Fruit fly (Drosophila melanogaster) whole organism: ENCODE data around the gene E5.

Experiments
- CG8478 ChIP-seq: fragments of >200 bp; optimal IDR thresholded peaks from 2 replicates; lab custom pipeline; 2018; ENCODE audit warnings: inconsistent platforms
- Dll ChIP-seq: fragments of >200 bp; optimal IDR thresholded peaks from 2 replicates; lab custom pipeline; 2017
- EcR ChIP-seq, 2 experiments: fragments of >200 bp; optimal IDR thresholded peaks; 2 replicates each; lab custom pipeline; 2017; ENCODE audit warnings: missing biosample characterization in 2 of 2, missing genetic modification characterization in 2 of 2, missing genetic modification reagents in 2 of 2
- pan ChIP-seq: fragments of >200 bp; optimal IDR thresholded peaks from 2 replicates; lab custom pipeline; 2017
- psq ChIP-seq: fragments of >200 bp; optimal IDR thresholded peaks from 2 replicates; lab custom pipeline; 2017
- usp ChIP-seq: fragments of >200 bp; optimal IDR thresholded peaks from 2 replicates; lab custom pipeline; 2017; ENCODE audit warnings: missing biosample characterization, missing genetic modification characterization, mixed read lengths

The E5 gene

DNA sequence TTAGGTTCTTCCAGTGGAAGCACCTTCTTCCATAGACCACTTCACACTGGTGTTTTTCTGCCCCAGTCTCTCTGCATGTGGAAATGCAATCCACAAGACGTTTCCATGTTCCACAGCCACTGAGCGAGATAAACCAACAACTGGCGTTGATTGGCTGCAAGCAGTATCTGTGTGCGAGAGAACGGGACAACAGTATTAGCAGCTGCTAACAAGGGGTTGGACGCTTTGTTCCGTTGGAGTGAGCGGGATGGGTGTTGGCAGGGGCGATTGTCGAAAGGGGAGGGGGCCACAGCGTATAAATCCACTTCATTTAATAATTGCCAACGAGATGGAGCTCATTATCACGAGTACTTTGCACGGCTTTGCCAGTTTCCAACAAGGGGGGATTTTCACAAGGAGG is 2.4 kb upstream of the E5 start:
- TF ChIP-seq Dll (lab: Kevin White, UChicago) (no peak), EcR (GFP tag; optimal IDR thresholded peaks at IDR 0.05; lab: Kevin White, UChicago) (no peak), pan (lab: Kevin White, UChicago) (no peak), usp (no peak), psq (lab: Kevin White, UChicago) (no peak), CG8478 (lab: Kevin White, UChicago) (peak; percentile 78)

DNA sequence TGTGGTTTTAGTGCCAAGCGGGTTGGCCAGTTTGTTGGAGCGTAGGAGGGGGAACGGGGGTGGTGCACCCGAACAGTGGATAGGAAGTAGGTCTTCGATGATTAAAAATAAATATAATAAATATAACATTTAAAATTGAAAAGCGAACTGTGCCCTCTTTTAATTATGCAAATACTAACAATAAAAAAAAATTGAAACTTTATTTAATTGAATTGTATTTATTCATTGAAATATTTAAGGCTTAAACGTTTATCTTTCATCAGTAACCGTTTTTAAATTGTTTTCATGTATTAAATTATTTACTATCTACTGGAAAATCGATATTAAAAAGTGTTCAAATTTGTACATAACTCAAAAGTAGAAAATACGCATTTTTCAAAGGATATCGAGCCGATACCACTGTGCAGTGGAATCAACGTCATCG is 734 bp upstream of the E5 start:
- TF ChIP-seq usp (no peak), psq (lab: Kevin White, UChicago) (no peak), pan (lab: Kevin White, UChicago) (no peak), CG8478 (lab: Kevin White, UChicago) (no peak), Dll (lab: Kevin White, UChicago) (no peak), EcR (GFP tag; optimal IDR thresholded peaks at IDR 0.05; lab: Kevin White, UChicago) (no peak)

DNA sequence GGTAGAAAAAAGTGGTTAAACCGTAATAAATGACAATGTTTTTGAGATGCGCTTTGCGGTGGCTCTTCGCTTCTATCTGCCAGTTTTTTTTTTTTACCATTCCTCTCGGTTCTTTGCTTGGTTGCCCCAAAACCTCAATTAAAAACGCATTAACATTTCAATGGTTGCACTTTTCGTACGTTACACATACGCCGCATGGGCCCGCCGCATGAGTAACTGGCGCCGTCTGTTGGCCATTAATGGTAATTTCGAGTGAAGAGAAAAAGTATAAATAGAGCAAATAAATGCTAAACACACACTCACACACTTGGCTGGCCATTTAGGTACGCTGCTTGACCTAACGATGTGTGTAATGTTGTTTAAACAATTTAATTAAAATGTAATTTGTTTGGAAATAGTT is 2.6 kb downstream of the E5 start:
- TF ChIP-seq usp, result no peak
- TF ChIP-seq CG8478 (lab: Kevin White, UChicago), result no peak
- no peak for TF ChIP-seq EcR (GFP tag; optimal IDR thresholded peaks at IDR 0.05; lab: Kevin White, UChicago)
- TF ChIP-seq psq (lab: Kevin White, UChicago), result no peak
- TF ChIP-seq pan (lab: Kevin White, UChicago), result no peak
- TF ChIP-seq Dll (lab: Kevin White, UChicago), result no peak

DNA sequence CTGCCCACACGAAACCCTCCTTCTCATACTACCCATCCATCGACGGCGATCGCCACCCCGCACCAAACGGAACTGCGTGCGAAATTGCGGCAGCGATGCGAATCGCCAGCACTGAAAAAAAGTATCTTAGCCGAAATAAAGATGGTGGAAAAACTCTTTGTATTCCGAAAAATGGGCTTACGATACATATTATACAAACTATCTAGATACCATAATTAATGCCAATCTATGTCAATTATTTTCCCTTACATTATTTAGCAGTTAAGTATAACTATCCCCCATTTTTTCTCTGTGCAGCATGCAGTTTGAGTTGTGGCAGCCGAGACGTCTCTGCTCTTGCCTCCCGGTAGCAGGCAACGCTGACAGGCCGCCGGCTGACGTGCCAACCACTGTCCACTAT is 12.9 kb downstream of the E5 start:
- TF ChIP-seq Dll (lab: Kevin White, UChicago) (no peak), psq (lab: Kevin White, UChicago) (no peak), CG8478 (lab: Kevin White, UChicago) (no peak), EcR (GFP tag; optimal IDR thresholded peaks at IDR 0.05; lab: Kevin White, UChicago) (no peak), pan (lab: Kevin White, UChicago) (no peak), usp (no peak)

DNA sequence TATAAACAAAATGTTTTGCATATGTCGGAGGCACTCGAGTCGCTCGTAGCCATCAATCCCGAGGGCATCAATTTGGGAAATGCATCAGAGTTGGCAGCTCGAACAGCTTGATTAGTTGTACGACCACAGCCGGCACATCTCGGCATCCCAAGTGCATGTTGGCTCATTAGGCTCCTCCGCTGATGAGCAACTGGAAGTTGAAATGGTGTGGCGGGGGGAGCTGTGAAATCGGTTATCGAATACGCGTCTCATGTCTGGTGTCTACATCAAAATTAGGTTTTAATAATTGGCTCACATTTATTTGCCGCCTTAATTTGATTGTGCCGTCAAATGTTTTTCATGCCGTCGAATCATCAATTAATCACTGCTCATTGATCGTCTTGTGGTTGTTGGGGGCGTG is 15.5 kb downstream of the E5 start:
- TF ChIP-seq EcR (GFP tag; optimal IDR thresholded peaks at IDR 0.05; lab: Kevin White, UChicago) (no peak), psq (lab: Kevin White, UChicago) (no peak), pan (lab: Kevin White, UChicago) (no peak), Dll (lab: Kevin White, UChicago) (no peak), CG8478 (lab: Kevin White, UChicago) (no peak), usp (no peak)

DNA sequence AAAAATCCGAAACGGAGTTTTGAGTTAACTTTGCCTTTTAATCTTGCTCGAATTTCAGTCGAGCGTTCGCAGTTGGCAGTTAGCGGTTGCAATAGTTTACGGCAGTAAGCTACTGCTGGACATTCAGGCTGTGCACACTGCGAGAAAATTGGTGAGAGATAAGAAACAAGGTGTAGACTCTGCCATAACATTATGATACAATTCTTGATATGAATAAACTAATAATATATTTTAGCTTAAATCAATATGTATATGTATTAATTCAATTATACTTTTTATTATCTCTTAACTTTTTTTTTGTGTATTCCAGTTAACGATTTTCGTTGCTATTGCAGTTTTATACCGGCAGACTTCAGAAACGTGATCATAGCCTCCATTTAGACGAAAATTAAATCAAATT is 17.4 kb downstream of the E5 start:
- no peak for TF ChIP-seq usp
- TF ChIP-seq EcR (GFP tag; optimal IDR thresholded peaks at IDR 0.05; lab: Kevin White, UChicago), result no peak
- TF ChIP-seq Dll (lab: Kevin White, UChicago), result no peak
- no peak for TF ChIP-seq CG8478 (lab: Kevin White, UChicago)
- TF ChIP-seq pan (lab: Kevin White, UChicago), result no peak
- no peak for TF ChIP-seq psq (lab: Kevin White, UChicago)

DNA sequence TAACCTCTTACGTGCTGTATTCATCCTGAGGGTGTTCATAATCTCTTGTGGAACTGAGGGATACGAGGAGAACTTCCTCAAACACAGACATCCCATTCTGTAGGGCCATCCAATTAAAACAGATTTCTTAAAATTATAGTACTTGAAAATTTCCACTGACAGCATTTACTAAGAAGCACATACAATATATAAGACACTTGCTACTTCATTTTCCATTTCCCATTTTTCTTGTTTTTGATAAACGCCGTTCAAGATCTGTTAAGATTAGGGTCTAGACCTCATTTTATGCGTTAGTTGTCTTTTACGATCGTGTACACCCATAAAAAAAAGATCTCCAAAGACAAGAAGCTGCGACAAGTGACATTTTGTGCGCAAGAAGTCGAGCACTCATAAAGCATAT is 19.4 kb downstream of the E5 start, which contains the start of gene CG14362:
TSS of gene CG14362 (minus strand) at position 101 of the 400 bp plus-strand sequence.
- no peak for TF ChIP-seq pan (lab: Kevin White, UChicago)
- TF ChIP-seq psq (lab: Kevin White, UChicago), result no peak
- TF ChIP-seq CG8478 (lab: Kevin White, UChicago), result no peak

DNA sequence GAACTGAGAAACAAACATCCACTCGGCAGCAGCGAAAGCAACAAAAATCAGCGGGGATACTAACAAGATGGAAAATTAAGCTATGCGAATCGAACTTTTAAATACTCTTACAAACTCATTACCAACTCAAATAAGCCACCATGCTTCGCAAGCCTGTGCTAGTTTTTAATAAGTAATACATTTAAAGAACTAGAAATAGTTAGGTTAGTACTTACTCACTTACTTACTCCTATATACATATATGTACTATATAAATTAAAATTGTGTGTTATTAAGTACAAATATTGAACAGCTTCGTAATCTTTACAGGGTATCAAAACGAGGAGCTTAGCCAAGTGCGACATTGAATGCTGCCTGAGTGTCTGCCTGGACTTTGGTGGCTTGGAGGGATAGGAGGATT is 23.7 kb downstream of the E5 start:
- TF ChIP-seq usp (no peak), psq (lab: Kevin White, UChicago) (no peak)

DNA sequence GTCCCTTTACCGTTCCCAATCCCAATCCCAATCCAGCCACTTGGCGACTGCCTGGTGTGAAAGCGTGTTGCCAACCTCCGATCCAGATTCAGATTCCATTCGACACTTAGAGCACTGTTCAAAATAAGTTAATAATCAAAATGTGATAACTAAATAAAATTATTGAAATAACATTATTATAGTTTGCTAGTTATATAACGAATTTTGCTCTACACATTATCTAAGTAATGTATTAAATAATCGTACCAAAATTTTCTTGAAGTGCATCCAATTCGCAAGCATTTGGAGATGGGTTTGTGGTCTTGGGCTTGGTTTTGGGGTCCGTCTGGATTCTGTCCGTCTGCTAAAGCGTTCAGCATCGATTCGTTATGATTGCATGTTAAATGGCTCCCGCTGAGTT is 25.4 kb downstream of the E5 start:
- TF ChIP-seq usp (no peak), Dll (lab: Kevin White, UChicago) (no peak), EcR (GFP tag; optimal IDR thresholded peaks at IDR 0.05; lab: Kevin White, UChicago) (no peak), CG8478 (lab: Kevin White, UChicago) (no peak), pan (lab: Kevin White, UChicago) (no peak), psq (lab: Kevin White, UChicago) (no peak)

DNA sequence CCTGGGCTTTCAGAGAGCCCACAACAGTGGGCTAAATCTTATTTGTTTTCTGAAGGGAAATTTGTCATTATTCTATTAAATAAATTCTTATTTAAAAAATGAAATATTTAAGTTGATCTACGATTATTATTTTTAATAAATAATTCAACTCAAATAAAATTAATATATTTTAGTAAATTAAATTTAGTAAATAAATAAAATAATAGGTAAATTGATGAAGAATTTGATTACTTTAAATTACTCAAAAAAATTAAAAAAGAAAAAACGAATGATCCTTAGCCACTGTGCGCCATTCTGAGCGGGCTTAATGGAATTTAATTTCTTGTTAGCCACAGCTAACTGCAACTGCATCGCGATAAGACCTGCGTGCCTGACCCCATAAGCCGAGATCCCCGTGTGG is 26.4 kb downstream of the E5 start:
- no peak for TF ChIP-seq Dll (lab: Kevin White, UChicago)
- no peak for TF ChIP-seq psq (lab: Kevin White, UChicago)
- TF ChIP-seq EcR (GFP tag; optimal IDR thresholded peaks at IDR 0.05; lab: Kevin White, UChicago), result no peak
- no peak for TF ChIP-seq usp
- TF ChIP-seq CG8478 (lab: Kevin White, UChicago), result no peak
- no peak for TF ChIP-seq pan (lab: Kevin White, UChicago)

DNA sequence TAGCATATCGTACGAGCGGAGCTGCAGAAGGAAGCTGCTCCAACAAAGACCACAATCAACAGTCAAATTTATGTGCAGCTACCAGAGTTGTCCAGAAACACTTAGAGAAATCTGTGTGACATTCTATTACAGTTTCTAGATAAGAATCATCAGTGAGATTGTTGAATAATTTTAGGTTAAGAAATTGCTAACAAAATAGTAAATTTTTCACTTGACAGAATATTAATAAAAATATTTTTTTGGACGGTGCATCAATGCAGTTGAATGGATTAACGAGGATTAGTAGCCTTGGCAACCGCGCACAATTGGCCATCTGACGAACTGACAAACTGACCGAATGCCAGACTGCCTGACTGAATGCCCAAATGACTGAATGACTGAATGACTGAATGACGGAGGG is 27.4 kb downstream of the E5 start:
- no peak for TF ChIP-seq EcR (GFP tag; optimal IDR thresholded peaks at IDR 0.05; lab: Kevin White, UChicago)
- TF ChIP-seq CG8478 (lab: Kevin White, UChicago), result no peak
- TF ChIP-seq Dll (lab: Kevin White, UChicago), result no peak
- TF ChIP-seq usp, result no peak
- TF ChIP-seq psq (lab: Kevin White, UChicago), result no peak
- TF ChIP-seq pan (lab: Kevin White, UChicago), result no peak

DNA sequence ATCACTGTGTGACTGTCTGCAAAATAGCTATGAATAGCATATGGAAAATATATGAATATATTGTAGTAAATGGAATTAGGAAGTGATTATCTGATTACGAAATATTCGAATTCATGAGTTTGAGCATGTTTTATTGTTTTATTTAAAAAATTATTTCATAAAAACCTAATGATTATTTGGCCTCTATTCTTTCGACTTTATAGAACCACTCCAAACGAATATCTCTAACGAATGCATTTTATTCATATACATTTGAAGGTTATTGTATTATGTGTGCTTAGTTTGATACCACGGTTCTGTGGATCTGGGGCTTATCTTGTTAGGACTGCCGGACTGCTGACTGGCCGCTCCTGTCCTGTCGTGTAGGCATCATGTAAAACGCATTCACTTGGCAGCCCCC is 28.8 kb downstream of the E5 start:
- no peak for TF ChIP-seq pan (lab: Kevin White, UChicago)
- no peak for TF ChIP-seq Dll (lab: Kevin White, UChicago)
- TF ChIP-seq CG8478 (lab: Kevin White, UChicago), result no peak
- no peak for TF ChIP-seq EcR (GFP tag; optimal IDR thresholded peaks at IDR 0.05; lab: Kevin White, UChicago)
- no peak for TF ChIP-seq psq (lab: Kevin White, UChicago)
- TF ChIP-seq usp, result no peak

DNA sequence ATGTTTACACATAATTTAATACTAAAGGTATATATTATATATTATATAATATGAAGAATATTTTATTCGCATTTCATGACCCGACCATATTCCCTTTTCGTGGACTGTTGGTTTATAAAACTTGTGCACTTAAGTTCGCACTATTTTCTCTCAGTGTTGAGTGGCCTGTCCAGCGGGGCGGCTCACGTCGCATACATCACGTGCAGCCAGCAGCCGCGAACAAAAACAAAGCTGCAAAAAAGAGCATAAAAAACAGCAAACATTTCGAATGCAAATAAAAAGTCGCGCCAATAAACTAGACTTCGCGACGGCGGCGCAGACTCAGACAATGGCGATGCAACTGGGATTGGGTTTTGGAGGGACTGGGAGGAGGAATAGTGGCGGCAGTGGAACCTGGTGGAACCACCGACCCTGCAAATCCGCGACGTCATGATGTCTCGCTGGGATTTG is 29.4 kb downstream of the E5 start:
- TF ChIP-seq EcR (GFP tag; optimal IDR thresholded peaks at IDR 0.05; lab: Kevin White, UChicago) (no peak), psq (lab: Kevin White, UChicago) (no peak), pan (lab: Kevin White, UChicago) (no peak), CG8478 (lab: Kevin White, UChicago) (no peak), usp (no peak), Dll (lab: Kevin White, UChicago) (no peak)
